Worm (Caenorhabditis elegans): ENCODE data around the gene Y102E9.3.
A peak's percentile ranks its signal among the peaks of the same experiment; 100 is the strongest.

Y102E9.3 gene

ce11 chrIII:6693285-6693684 is 41.0 kb downstream of the Y102E9.3 start:
- TF ChIP-seq mbf-1 (tag; optimal IDR thresholded peaks at IDR 0.05) (no peak), aly-2 (tag; optimal IDR thresholded peaks at IDR 0.05) (no peak), ceh-16 (tag; optimal IDR thresholded peaks at IDR 0.05) (no peak), ama-1 (optimal IDR thresholded peaks at IDR 0.05) (no peak), fos-1 (tag; optimal IDR thresholded peaks at IDR 0.05) (peak; percentile 93), ztf-11 (tag; optimal IDR thresholded peaks at IDR 0.05) (no peak), unc-55 (GFP tag; optimal IDR thresholded peaks at IDR 0.05) (no peak), ZK546.5 (tag; optimal IDR thresholded peaks at IDR 0.05) (no peak), mdl-1 (tag; optimal IDR thresholded peaks at IDR 0.05) (no peak), lsy-2 (tag; optimal IDR thresholded peaks at IDR 0.05) (no peak), unc-62 (GFP tag; optimal IDR thresholded peaks at IDR 0.05) (no peak), zag-1 (tag; optimal IDR thresholded peaks at IDR 0.05) (no peak), nhr-21 (tag; optimal IDR thresholded peaks at IDR 0.05) (no peak), gmeb-1 (tag; optimal IDR thresholded peaks at IDR 0.05) (no peak), nhr-6 (tag; optimal IDR thresholded peaks at IDR 0.05) (no peak), nhr-10 (tag; optimal IDR thresholded peaks at IDR 0.05) (no peak), Y55F3AM.14 (GFP tag; optimal IDR thresholded peaks at IDR 0.05) (no peak), sma-9 (GFP tag; optimal IDR thresholded peaks at IDR 0.05) (peak; percentile 5), sma-9 (tag; optimal IDR thresholded peaks at IDR 0.05) (no peak), nhr-237 (tag; optimal IDR thresholded peaks at IDR 0.05) (no peak), nhr-77 (tag; optimal IDR thresholded peaks at IDR 0.05) (no peak), skn-1 (tag; optimal IDR thresholded peaks at IDR 0.05) (peak; percentile 24), dmd-4 (tag; optimal IDR thresholded peaks at IDR 0.05) (no peak), crh-2 (tag; optimal IDR thresholded peaks at IDR 0.05) (peak; percentile 11), R02D3.7 (tag; optimal IDR thresholded peaks at IDR 0.05) (no peak)

- TF ChIP-seq C34F6.9 (tag; optimal IDR thresholded peaks at IDR 0.05), result peak; percentile 58
- no peak for TF ChIP-seq nhr-10 (tag; optimal IDR thresholded peaks at IDR 0.05)
- TF ChIP-seq unc-39 (tag; optimal IDR thresholded peaks at IDR 0.05), result no peak
- no peak for TF ChIP-seq peb-1 (tag; optimal IDR thresholded peaks at IDR 0.05)
- TF ChIP-seq elt-3 (tag; optimal IDR thresholded peaks at IDR 0.05), result no peak
- no peak for TF ChIP-seq R02D3.7 (tag; optimal IDR thresholded peaks at IDR 0.05)
- TF ChIP-seq nhr-25 (tag; optimal IDR thresholded peaks at IDR 0.05), result no peak
- no peak for TF ChIP-seq ztf-4 (tag; optimal IDR thresholded peaks at IDR 0.05)
- no peak for TF ChIP-seq snpc-4 (tag; optimal IDR thresholded peaks at IDR 0.05)
- TF ChIP-seq F13H6.1 (tag; optimal IDR thresholded peaks at IDR 0.05), result no peak
- no peak for TF ChIP-seq elt-1 (tag; optimal IDR thresholded peaks at IDR 0.05)
- TF ChIP-seq blmp-1 (tag; optimal IDR thresholded peaks at IDR 0.05; ENCODE audit: insufficient read depth), result no peak
- peak; percentile 18 for TF ChIP-seq sma-9 (GFP tag; optimal IDR thresholded peaks at IDR 0.05)
- no peak for TF ChIP-seq sma-9 (tag; optimal IDR thresholded peaks at IDR 0.05)
- no peak for TF ChIP-seq nhr-77 (tag; optimal IDR thresholded peaks at IDR 0.05)
- no peak for TF ChIP-seq sem-4 (tag; optimal IDR thresholded peaks at IDR 0.05)
- no peak for TF ChIP-seq ama-1 (optimal IDR thresholded peaks at IDR 0.05)
- TF ChIP-seq sma-3 (GFP tag; optimal IDR thresholded peaks at IDR 0.05), result no peak
- no peak for TF ChIP-seq skn-1 (tag; optimal IDR thresholded peaks at IDR 0.05)
- no peak for TF ChIP-seq ztf-11 (tag; optimal IDR thresholded peaks at IDR 0.05)
- no peak for TF ChIP-seq ceh-82 (tag; optimal IDR thresholded peaks at IDR 0.05)
- peak in 1 of 2 experiments; percentile 45 for TF ChIP-seq lsy-2 (tag; optimal IDR thresholded peaks at IDR 0.05)
- TF ChIP-seq nhr-129 (tag; optimal IDR thresholded peaks at IDR 0.05), result no peak
- no peak for TF ChIP-seq nhr-12 (tag; optimal IDR thresholded peaks at IDR 0.05)
- TF ChIP-seq mdl-1 (tag; optimal IDR thresholded peaks at IDR 0.05), result peak in 1 of 2 experiments; percentile 38
- no peak for TF ChIP-seq nhr-237 (tag; optimal IDR thresholded peaks at IDR 0.05)
- TF ChIP-seq egl-27 (tag; optimal IDR thresholded peaks at IDR 0.05), result no peak
- no peak for TF ChIP-seq lin-39 (tag; optimal IDR thresholded peaks at IDR 0.05)
- no peak for TF ChIP-seq lin-13 (GFP tag; optimal IDR thresholded peaks at IDR 0.05)
- TF ChIP-seq crh-2 (tag; optimal IDR thresholded peaks at IDR 0.05), result peak; percentile 21
- TF ChIP-seq nhr-23 (tag; optimal IDR thresholded peaks at IDR 0.05), result no peak
- TF ChIP-seq zag-1 (tag; optimal IDR thresholded peaks at IDR 0.05), result no peak
- no peak for TF ChIP-seq mbf-1 (tag; optimal IDR thresholded peaks at IDR 0.05)
- no peak for TF ChIP-seq aly-2 (tag; optimal IDR thresholded peaks at IDR 0.05)
- no peak for TF ChIP-seq mab-5 (tag; optimal IDR thresholded peaks at IDR 0.05)
- no peak for TF ChIP-seq lin-11 (tag; optimal IDR thresholded peaks at IDR 0.05)
- TF ChIP-seq alr-1 (tag; optimal IDR thresholded peaks at IDR 0.05), result no peak
- no peak for TF ChIP-seq ZK546.5 (tag; optimal IDR thresholded peaks at IDR 0.05)
- no peak for TF ChIP-seq ceh-16 (tag; optimal IDR thresholded peaks at IDR 0.05)
- TF ChIP-seq nhr-11 (tag; optimal IDR thresholded peaks at IDR 0.05), result no peak
- TF ChIP-seq dmd-4 (tag; optimal IDR thresholded peaks at IDR 0.05), result no peak
- TF ChIP-seq Y55F3AM.14 (GFP tag; optimal IDR thresholded peaks at IDR 0.05), result no peak
Measured at ce11 chrIII:6690490-6690889, 43.8 kb downstream of the Y102E9.3 start.

Data from whole organism, L2 larva.